Fruit fly (Drosophila melanogaster): ENCODE data around the gene CG13907.

The CG13907 gene

dm6 chr3L:882236-882891 is 551 bp upstream of the CG13907 start (continued):
- TF ChIP-seq CrebB (tag; optimal IDR thresholded peaks at IDR 0.05) (no peak), sisA (GFP tag; IDR thresholded peaks at IDR 0.05) (peak; percentile 20; the same call in 1 of the 2 replicates)

DNA sequence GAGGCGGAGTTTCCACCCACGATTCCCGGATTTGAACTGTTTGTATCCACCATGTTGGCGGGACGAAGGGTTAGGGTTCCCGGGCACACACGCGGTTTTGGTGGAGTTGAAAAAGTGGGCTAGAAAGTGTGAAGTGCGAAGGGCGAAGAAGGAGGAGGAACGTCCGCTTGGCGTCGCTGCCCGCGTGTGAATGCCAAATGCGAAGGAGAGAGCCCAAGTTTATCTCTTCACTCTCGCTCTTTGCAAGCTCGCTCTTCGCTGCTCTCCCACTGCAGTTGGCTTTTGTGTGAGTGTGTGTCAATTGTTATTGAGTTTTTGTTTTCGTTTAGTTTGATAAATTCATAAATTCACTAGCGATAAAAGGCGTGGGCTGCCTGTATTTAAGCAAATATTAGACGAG is 962 bp downstream of the CG13907 start:
- TF ChIP-seq cg (GFP tag; optimal IDR thresholded peaks at IDR 0.05) (peak; percentile 33), nom (GFP tag; optimal IDR thresholded peaks at IDR 0.05) (peak; percentile 29), luna (GFP tag; optimal IDR thresholded peaks at IDR 0.05) (no peak), crol (GFP tag; IDR thresholded peaks at IDR 0.05) (peak; percentile 58), z (GFP tag; IDR thresholded peaks at IDR 0.05) (no peak), CG8089 (GFP tag; optimal IDR thresholded peaks at IDR 0.05) (no peak), Camta (GFP tag; optimal IDR thresholded peaks at IDR 0.05) (no peak), CG30431 (GFP tag; optimal IDR thresholded peaks at IDR 0.05) (no peak), CG1792 (GFP tag; optimal IDR thresholded peaks at IDR 0.05) (no peak), CG3838 (GFP tag; optimal IDR thresholded peaks at IDR 0.05) (no peak), Optix (GFP tag; IDR thresholded peaks at IDR 0.05) (no peak), Trl (optimal IDR thresholded peaks at IDR 0.05) (peak; percentile 79 to 83), Trl (GFP tag; optimal IDR thresholded peaks at IDR 0.05) (no peak), oc (tag; optimal IDR thresholded peaks at IDR 0.05) (no peak), CTCF (GFP tag; optimal IDR thresholded peaks at IDR 0.05) (peak; percentile 15), crp (GFP tag; optimal IDR thresholded peaks at IDR 0.05) (no peak), CG8290 (GFP tag; optimal IDR thresholded peaks at IDR 0.05) (no peak), CG8290 (tag; optimal IDR thresholded peaks at IDR 0.05) (peak in 1 of 2 experiments; percentile 37), CG17912 (GFP tag; optimal IDR thresholded peaks at IDR 0.05) (no peak), CG3163 (GFP tag; optimal IDR thresholded peaks at IDR 0.05) (peak; percentile 50), h (optimal IDR thresholded peaks at IDR 0.05) (no peak), gcm2 (GFP tag; optimal IDR thresholded peaks at IDR 0.05) (no peak), CG1024 (GFP tag; IDR thresholded peaks at IDR 0.05) (no peak), twi (tag; optimal IDR thresholded peaks at IDR 0.05) (no peak), grn (GFP tag; optimal IDR thresholded peaks at IDR 0.05) (no peak), CG13287 (GFP tag; IDR thresholded peaks at IDR 0.05; ENCODE audit: partially characterized antibody) (no peak), chm (GFP tag; IDR thresholded peaks at IDR 0.05) (0 out of 2 replicates have a peak, but pooled peaks have one; percentile 18), chinmo (GFP tag; IDR thresholded peaks at IDR 0.05; ENCODE audit: partially characterized antibody) (peak; percentile 73; the same call in 3 of the 4 replicates), fd96Cb (tag; optimal IDR thresholded peaks at IDR 0.05) (no peak), CG2129 (GFP tag; IDR thresholded peaks at IDR 0.05; ENCODE audit: partially characterized antibody) (no peak), CG11723 (GFP tag; optimal IDR thresholded peaks at IDR 0.05) (no peak), zen2 (GFP tag; IDR thresholded peaks at IDR 0.05; ENCODE audit: partially characterized antibody) (0 out of 3 replicates have a peak, but pooled peaks have one; percentile 16)

- TF ChIP-seq Eip74EF (GFP tag; optimal IDR thresholded peaks at IDR 0.05) (no peak), CG16779 (GFP tag; IDR thresholded peaks at IDR 0.05) (0 out of 2 replicates have a peak, but pooled peaks have one; percentile 15), dm (GFP tag; optimal IDR thresholded peaks at IDR 0.05) (no peak), YL-1 (GFP tag; optimal IDR thresholded peaks at IDR 0.05) (no peak), hb (GFP tag; IDR thresholded peaks at IDR 0.05; ENCODE audit: partially characterized antibody) (no peak), MESR4 (GFP tag; optimal IDR thresholded peaks at IDR 0.05) (no peak), tx (GFP tag; optimal IDR thresholded peaks at IDR 0.05) (no peak), ken (GFP tag; IDR thresholded peaks at IDR 0.05) (no peak), CG31224 (GFP tag; IDR thresholded peaks at IDR 0.05) (no peak), abd-A (tag; optimal IDR thresholded peaks at IDR 0.05) (no peak), ewg (GFP tag; optimal IDR thresholded peaks at IDR 0.05) (no peak), Usf (GFP tag; optimal IDR thresholded peaks at IDR 0.05) (no peak), Xrp1 (GFP tag; IDR thresholded peaks at IDR 0.05) (no peak), lbe (GFP tag; optimal IDR thresholded peaks at IDR 0.05) (no peak), Hmx (GFP tag; optimal IDR thresholded peaks at IDR 0.05) (no peak), schlank (tag; optimal IDR thresholded peaks at IDR 0.05) (no peak), stwl (tag; optimal IDR thresholded peaks at IDR 0.05) (no peak)
Measured at dm6 chr3L:876656-877055, 5.2 kb downstream of the CG13907 start.
